Fruit fly (Drosophila melanogaster): ENCODE data around the gene ZC3H3.

ZC3H3 gene

DNA sequence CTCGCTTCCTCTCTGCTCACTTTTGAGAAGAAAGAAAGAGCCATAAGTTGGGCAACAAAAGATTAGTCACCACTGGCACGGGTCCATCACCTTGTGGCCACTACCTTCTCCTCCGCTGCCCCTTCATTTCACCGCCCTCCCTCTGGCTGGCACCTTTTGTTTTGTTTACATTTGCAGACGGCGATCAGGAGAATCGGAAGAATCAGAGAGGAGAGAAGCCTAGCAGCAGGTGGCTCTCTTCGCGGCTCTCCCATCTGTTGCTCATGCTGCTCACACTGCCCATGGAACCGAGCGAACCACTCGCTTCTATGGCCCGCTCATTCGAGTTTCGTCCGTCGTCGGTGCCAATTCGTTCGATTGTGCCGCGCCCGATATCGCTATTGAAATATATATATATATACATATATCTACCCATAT is 36.8 kb upstream of the ZC3H3 start (continued):
- TF ChIP-seq slou (GFP tag; optimal IDR thresholded peaks at IDR 0.05) (no peak), Gug (GFP tag; IDR thresholded peaks at IDR 0.05) (no peak), wek (GFP tag; optimal IDR thresholded peaks at IDR 0.05) (peak; percentile 41), Optix (GFP tag; IDR thresholded peaks at IDR 0.05) (no peak), CG1602 (GFP tag; optimal IDR thresholded peaks at IDR 0.05) (no peak), her (GFP tag; optimal IDR thresholded peaks at IDR 0.05) (no peak), CG12236 (GFP tag; optimal IDR thresholded peaks at IDR 0.05) (no peak), ERR (GFP tag; optimal IDR thresholded peaks at IDR 0.05) (no peak), CG17802 (tag; optimal IDR thresholded peaks at IDR 0.05) (no peak), CG9727 (GFP tag; optimal IDR thresholded peaks at IDR 0.05) (no peak), CG17361 (GFP tag; IDR thresholded peaks at IDR 0.05) (no peak), Med (GFP tag) (peak; percentile 85), CG13424 (tag; optimal IDR thresholded peaks at IDR 0.05) (peak; percentile 6), Hr51 (GFP tag; optimal IDR thresholded peaks at IDR 0.05) (no peak), YL-1 (GFP tag; optimal IDR thresholded peaks at IDR 0.05) (no peak), Pdp1 (GFP tag; optimal IDR thresholded peaks at IDR 0.05) (peak in 1 of 2 experiments; percentile 66), D (optimal IDR thresholded peaks at IDR 0.05) (no peak), D (GFP tag; optimal IDR thresholded peaks at IDR 0.05) (no peak), Mad (GFP tag; optimal IDR thresholded peaks at IDR 0.05) (no peak), CG7987 (GFP tag; optimal IDR thresholded peaks at IDR 0.05) (peak; percentile 22), H15 (GFP tag; IDR thresholded peaks at IDR 0.05) (no peak), lbe (GFP tag; optimal IDR thresholded peaks at IDR 0.05) (peak; percentile 55), Ptx1 (GFP tag; IDR thresholded peaks at IDR 0.05) (no peak), CG4617 (GFP tag; optimal IDR thresholded peaks at IDR 0.05; ENCODE audit: borderline replicate concordance) (no peak), vvl (GFP tag; IDR thresholded peaks at IDR 0.05) (no peak; the same call in 1 of the 2 replicates), bab2 (GFP tag; optimal IDR thresholded peaks at IDR 0.05) (no peak), jumu (GFP tag; optimal IDR thresholded peaks at IDR 0.05) (no peak), CG8944 (GFP tag; optimal IDR thresholded peaks at IDR 0.05) (no peak), CG12104 (GFP tag; optimal IDR thresholded peaks at IDR 0.05) (no peak), CG18476 (GFP tag; optimal IDR thresholded peaks at IDR 0.05) (no peak), E2f2 (GFP tag; IDR thresholded peaks at IDR 0.05) (no peak), Nf-YB (GFP tag; optimal IDR thresholded peaks at IDR 0.05) (no peak), unpg (GFP tag; optimal IDR thresholded peaks at IDR 0.05) (no peak), repo (GFP tag; optimal IDR thresholded peaks at IDR 0.05) (no peak), chif (GFP tag; optimal IDR thresholded peaks at IDR 0.05) (no peak), pan (optimal IDR thresholded peaks at IDR 0.05) (no peak), pan (GFP tag; optimal IDR thresholded peaks at IDR 0.05 in 1 of 2, IDR thresholded peaks at IDR 0.05 in 1 of 2) (peak in 1 of 2 experiments; percentile 27), HmgZ (tag; optimal IDR thresholded peaks at IDR 0.05) (peak; percentile 53), sr (GFP tag; IDR thresholded peaks at IDR 0.05) (0 out of 3 replicates have a peak, but pooled peaks have one; percentile 14), hkb (optimal IDR thresholded peaks at IDR 0.05) (no peak), hkb (GFP tag; IDR thresholded peaks at IDR 0.05) (0 out of 2 replicates have a peak, but pooled peaks have one; percentile 26), sna (GFP tag; IDR thresholded peaks at IDR 0.05; ENCODE audit: partially characterized antibody) (no peak), sob (GFP tag; IDR thresholded peaks at IDR 0.05) (0 out of 2 replicates have a peak, but pooled peaks have one; percentile 36), Nf-YC (tag; optimal IDR thresholded peaks at IDR 0.05) (no peak), CG14014 (GFP tag; IDR thresholded peaks at IDR 0.05) (peak; percentile 14; the same call in 1 of the 2 replicates), Dbx (GFP tag; IDR thresholded peaks at IDR 0.05) (peak; percentile 76; the same call in 2 of the 3 replicates), CG4404 (GFP tag; IDR thresholded peaks at IDR 0.05) (no peak), BEAF-32 (GFP tag; optimal IDR thresholded peaks at IDR 0.05) (no peak), CG10209 (GFP tag; optimal IDR thresholded peaks at IDR 0.05) (no peak), CG8089 (GFP tag; optimal IDR thresholded peaks at IDR 0.05) (no peak), Doc3 (GFP tag; IDR thresholded peaks at IDR 0.05; ENCODE audit: partially characterized antibody) (no peak), HmgD (GFP tag; optimal IDR thresholded peaks at IDR 0.05) (no peak)
